Fruit fly (Drosophila melanogaster) whole organism, embryonic: Measurements from ENCODE around the gene CG5966.

Experiments
- Aef1 ChIP-seq: fragments of 200-800 bp; sonication (Bioruptor generic); IDR thresholded peaks from 3 replicates; pipeline ENCODE4 v1.3.6; 2022; ENCODE audit warnings: missing biosample characterization, missing genetic modification characterization
- B-H2 ChIP-seq: fragments of 200-800 bp; sonication (Bioruptor generic); optimal IDR thresholded peaks from 2 replicates; lab custom pipeline; 2018; ENCODE audit warnings: missing biosample characterization, mild to moderate bottlenecking, missing genetic modification characterization
- C15 ChIP-seq: fragments of 200-800 bp; sonication (Bioruptor generic); IDR thresholded peaks from 3 replicates; pipeline ENCODE4 v1.3.6; 2022; ENCODE audit warnings: missing biosample characterization, missing genetic modification characterization
- CG10543 ChIP-seq: fragments of 200-800 bp; sonication (Bioruptor generic); optimal IDR thresholded peaks from 3 replicates; lab custom pipeline; 2017; ENCODE audit warnings: missing biosample characterization, mild to moderate bottlenecking, missing genetic modification characterization, moderate library complexity
- CG12219 ChIP-seq: fragments of 200-800 bp; sonication (Bioruptor generic); optimal IDR thresholded peaks from 3 replicates; lab custom pipeline; 2018; ENCODE audit warnings: missing biosample characterization, mild to moderate bottlenecking, missing genetic modification characterization
- CG12299 ChIP-seq: fragments of 200-800 bp; sonication (Bioruptor generic); optimal IDR thresholded peaks from 2 replicates; lab custom pipeline; 2018; ENCODE audit warnings: missing biosample characterization, mild to moderate bottlenecking, missing genetic modification characterization
- CG1233 ChIP-seq: fragments of 200-800 bp; sonication (Bioruptor generic); optimal IDR thresholded peaks from 4 replicates; lab custom pipeline; 2018; ENCODE audit warnings: missing biosample characterization, mild to moderate bottlenecking, missing genetic modification characterization
- CG13123 ChIP-seq: fragments of 200-800 bp; sonication (Bioruptor generic); optimal IDR thresholded peaks from 2 replicates; lab custom pipeline; 2016; ENCODE audit warnings: missing biosample characterization, missing genetic modification characterization
- CG15011 ChIP-seq: fragments of 200-800 bp; sonication (Bioruptor generic); optimal IDR thresholded peaks from 3 replicates; lab custom pipeline; 2018; ENCODE audit warnings: missing biosample characterization, mild to moderate bottlenecking, missing genetic modification characterization
- CG17829 ChIP-seq: fragments of 200-800 bp; optimal IDR thresholded peaks from 2 replicates; lab custom pipeline; 2019; ENCODE audit warnings: missing biosample characterization, mild to moderate bottlenecking, missing genetic modification characterization, moderate library complexity
- CG18619 ChIP-seq: fragments of 200-800 bp; sonication (Bioruptor generic); optimal IDR thresholded peaks from 3 replicates; lab custom pipeline; 2017; ENCODE audit warnings: missing biosample characterization, mild to moderate bottlenecking, missing genetic modification characterization
- CG2712 ChIP-seq: fragments of 200-800 bp; optimal IDR thresholded peaks from 3 replicates; lab custom pipeline; 2019; ENCODE audit warnings: missing biosample characterization, mild to moderate bottlenecking, missing genetic modification characterization, moderate library complexity
- CG2889 ChIP-seq: fragments of 200-800 bp; sonication (Bioruptor generic); IDR thresholded peaks from 3 replicates; pipeline ENCODE4 v1.3.6; 2022; ENCODE audit warnings: missing biosample characterization, missing genetic modification characterization
- CG30403 ChIP-seq: fragments of 200-800 bp; sonication (Bioruptor generic); optimal IDR thresholded peaks from 3 replicates; lab custom pipeline; 2016; ENCODE audit warnings: missing biosample characterization, missing genetic modification characterization
- CG31441 ChIP-seq: fragments of 200-800 bp; sonication (Bioruptor generic); IDR thresholded peaks from 2 replicates; pipeline ENCODE4 v1.3.6; 2022; ENCODE audit warnings: missing biosample characterization, missing genetic modification characterization
- CG32767 ChIP-seq: fragments of 200-800 bp; sonication (Bioruptor generic); IDR thresholded peaks from 2 replicates; pipeline ENCODE4 v1.3.6; 2022; ENCODE audit warnings: missing biosample characterization, missing genetic modification characterization
- CG34224 ChIP-seq: fragments of 200-800 bp; sonication (Bioruptor generic); IDR thresholded peaks from 3 replicates; pipeline ENCODE4 v1.3.6; 2022; ENCODE audit warnings: missing biosample characterization, missing genetic modification characterization; ENCODE audit not compliant: partially characterized antibody
- CG3838 ChIP-seq: fragments of 200-800 bp; sonication (Bioruptor generic); optimal IDR thresholded peaks from 3 replicates; lab custom pipeline; 2016; ENCODE audit warnings: missing biosample characterization, missing genetic modification characterization
- CG4820 ChIP-seq: fragments of 200-800 bp; sonication (Bioruptor generic); optimal IDR thresholded peaks from 3 replicates; lab custom pipeline; 2016; ENCODE audit warnings: missing biosample characterization, missing genetic modification characterization
- CG4854 ChIP-seq: fragments of 200-800 bp; sonication (Bioruptor generic); optimal IDR thresholded peaks from 2 replicates; lab custom pipeline; 2016; ENCODE audit warnings: missing biosample characterization, missing genetic modification characterization, inconsistent platforms
- CG6254 ChIP-seq: fragments of 200-800 bp; sonication (Bioruptor generic); optimal IDR thresholded peaks from 3 replicates; lab custom pipeline; 2017; ENCODE audit warnings: mild to moderate bottlenecking, missing biosample characterization, missing genetic modification reagents, missing genetic modification characterization
- CG6689 ChIP-seq: fragments of 200-800 bp; sonication (Bioruptor generic); IDR thresholded peaks from 2 replicates; pipeline ENCODE4 v1.3.6; 2022; ENCODE audit warnings: missing biosample characterization, missing genetic modification characterization
- CG8089 ChIP-seq: fragments of 200-800 bp; sonication (Bioruptor generic); optimal IDR thresholded peaks from 3 replicates; lab custom pipeline; 2016; ENCODE audit warnings: missing biosample characterization, missing genetic modification characterization
- Camta ChIP-seq: fragments of 200-800 bp; sonication (Bioruptor generic); optimal IDR thresholded peaks from 2 replicates; lab custom pipeline; 2016; ENCODE audit warnings: missing biosample characterization, missing genetic modification characterization
- Elba2 ChIP-seq: fragments of 200-800 bp; sonication (Bioruptor generic); optimal IDR thresholded peaks from 3 replicates; lab custom pipeline; 2016; ENCODE audit warnings: missing biosample characterization, missing genetic modification characterization
- Gug ChIP-seq: fragments of 200-800 bp; sonication (Bioruptor generic); IDR thresholded peaks from 4 replicates; pipeline ENCODE4 v1.3.6; 2022; ENCODE audit warnings: missing biosample characterization, missing genetic modification characterization
- H15 ChIP-seq: fragments of 200-800 bp; sonication (Bioruptor generic); IDR thresholded peaks from 3 replicates; pipeline ENCODE4 v1.3.6; 2022; ENCODE audit warnings: missing biosample characterization, missing genetic modification characterization
- HmgZ ChIP-seq: fragments of 200-800 bp; sonication (Bioruptor generic); optimal IDR thresholded peaks from 2 replicates; lab custom pipeline; 2018; ENCODE audit warnings: missing biosample characterization, mild to moderate bottlenecking, missing genetic modification characterization
- Hr3 ChIP-seq: fragments of 200-800 bp; sonication (Bioruptor generic); optimal IDR thresholded peaks from 3 replicates; lab custom pipeline; 2016; ENCODE audit warnings: missing biosample characterization, missing genetic modification characterization
- Hr51 ChIP-seq, 2 experiments: fragments of 200-800 bp; sonication (Bioruptor generic); optimal IDR thresholded peaks; 2 replicates in 1 of 2; 3 replicates in 1 of 2; lab custom pipeline; 2016 to 2018; ENCODE audit warnings: missing biosample characterization in 2 of 2, missing genetic modification characterization in 2 of 2, mild to moderate bottlenecking in 1 of 2, moderate library complexity in 1 of 2
- Lpt ChIP-seq: fragments of >200 bp; optimal IDR thresholded peaks from 2 replicates; lab custom pipeline; 2018; ENCODE audit warnings: missing biosample characterization, missing genetic modification characterization
- Mad ChIP-seq: fragments of 200-800 bp; sonication (Bioruptor generic); optimal IDR thresholded peaks from 2 replicates; lab custom pipeline; 2016; ENCODE audit warnings: missing biosample characterization, missing genetic modification characterization
- Ptx1 ChIP-seq: fragments of 200-800 bp; sonication (Bioruptor generic); IDR thresholded peaks from 2 replicates; pipeline ENCODE4 v1.3.6; 2022; ENCODE audit warnings: missing biosample characterization, missing genetic modification characterization
- Sox102F ChIP-seq: fragments of 200-800 bp; sonication (Bioruptor generic); optimal IDR thresholded peaks from 2 replicates; lab custom pipeline; 2018; ENCODE audit warnings: missing biosample characterization, mild to moderate bottlenecking, missing genetic modification characterization, moderate library complexity
- ase ChIP-seq: fragments of 200-800 bp; sonication (Bioruptor generic); IDR thresholded peaks from 3 replicates; pipeline ENCODE4 v1.3.6; 2022; ENCODE audit warnings: missing biosample characterization, missing genetic modification characterization
- cato ChIP-seq: fragments of 200-800 bp; sonication (Bioruptor generic); optimal IDR thresholded peaks from 2 replicates; lab custom pipeline; 2016; ENCODE audit warnings: missing biosample characterization, missing genetic modification characterization, borderline replicate concordance
- dimm ChIP-seq: fragments of 200-800 bp; sonication (Bioruptor generic); IDR thresholded peaks from 2 replicates; pipeline ENCODE4 v1.3.6; 2022; ENCODE audit warnings: missing biosample characterization, missing genetic modification characterization
- exex ChIP-seq: fragments of 200-800 bp; sonication (Bioruptor generic); optimal IDR thresholded peaks from 4 replicates; lab custom pipeline; 2018; ENCODE audit warnings: missing biosample characterization, mild to moderate bottlenecking, missing genetic modification characterization, moderate library complexity
- grau ChIP-seq: fragments of 200-800 bp; optimal IDR thresholded peaks from 3 replicates; lab custom pipeline; 2019; ENCODE audit warnings: missing biosample characterization, mild to moderate bottlenecking, missing genetic modification characterization, moderate library complexity
- hbn ChIP-seq: fragments of 200-800 bp; sonication (Bioruptor generic); IDR thresholded peaks from 2 replicates; pipeline ENCODE4 v1.3.6; 2022; ENCODE audit warnings: missing biosample characterization, missing genetic modification characterization; ENCODE audit not compliant: partially characterized antibody
- org-1 ChIP-seq: fragments of 200-800 bp; sonication (Bioruptor generic); optimal IDR thresholded peaks from 2 replicates; lab custom pipeline; 2017; ENCODE audit warnings: missing biosample characterization, missing genetic modification characterization
- p53 ChIP-seq: fragments of 200-800 bp; sonication (Bioruptor generic); optimal IDR thresholded peaks from 2 replicates; lab custom pipeline; 2016; ENCODE audit warnings: missing biosample characterization, missing genetic modification characterization
- pho ChIP-seq: fragments of 200-800 bp; sonication (Bioruptor generic); optimal IDR thresholded peaks from 2 replicates; lab custom pipeline; 2016; ENCODE audit warnings: missing biosample characterization, missing genetic modification characterization
- prd ChIP-seq, 3 experiments: fragments of >200 bp in 2 of 3; fragments of 200-800 bp in 1 of 3; sonication (Bioruptor generic) in 1 of 3; optimal IDR thresholded peaks in 2 of 3; IDR thresholded peaks in 1 of 3; 2 replicates in 2 of 3; 3 replicates in 1 of 3; pipeline versions ENCODE4 v1.3.6 to Lab custom; 2017 to 2022; ENCODE audit warnings: missing biosample characterization in 1 of 3, missing genetic modification characterization in 1 of 3
- psq ChIP-seq: fragments of 200-800 bp; sonication (Bioruptor generic); optimal IDR thresholded peaks from 2 replicates; lab custom pipeline; 2017; ENCODE audit warnings: missing biosample characterization, missing genetic modification characterization
- rib ChIP-seq: fragments of 200-800 bp; sonication (Bioruptor generic); IDR thresholded peaks from 2 replicates; pipeline ENCODE4 v1.3.6; 2022; ENCODE audit warnings: missing biosample characterization, missing genetic modification characterization
- sens-2 ChIP-seq: fragments of 200-800 bp; sonication (Bioruptor generic); IDR thresholded peaks from 2 replicates; pipeline ENCODE4 v1.3.6; 2022; ENCODE audit warnings: missing biosample characterization, missing genetic modification characterization
- ssp ChIP-seq: fragments of 200-800 bp; sonication (Bioruptor generic); IDR thresholded peaks from 2 replicates; pipeline ENCODE4 v1.3.6; 2022; ENCODE audit warnings: missing biosample characterization, missing genetic modification characterization
- tgo ChIP-seq: fragments of 200-800 bp; sonication (Bioruptor generic); IDR thresholded peaks from 3 replicates; pipeline ENCODE4 v1.3.6; 2022; ENCODE audit warnings: missing biosample characterization, missing genetic modification characterization
- unpg ChIP-seq: fragments of 200-800 bp; sonication (Bioruptor generic); optimal IDR thresholded peaks from 3 replicates; lab custom pipeline; 2018; ENCODE audit warnings: missing biosample characterization, mild to moderate bottlenecking, missing genetic modification characterization, moderate library complexity
- z ChIP-seq: fragments of 200-800 bp; sonication (Bioruptor generic); IDR thresholded peaks from 3 replicates; pipeline ENCODE4 v1.3.6; 2022; ENCODE audit warnings: missing biosample characterization, missing genetic modification characterization

CG5966 gene

DNA sequence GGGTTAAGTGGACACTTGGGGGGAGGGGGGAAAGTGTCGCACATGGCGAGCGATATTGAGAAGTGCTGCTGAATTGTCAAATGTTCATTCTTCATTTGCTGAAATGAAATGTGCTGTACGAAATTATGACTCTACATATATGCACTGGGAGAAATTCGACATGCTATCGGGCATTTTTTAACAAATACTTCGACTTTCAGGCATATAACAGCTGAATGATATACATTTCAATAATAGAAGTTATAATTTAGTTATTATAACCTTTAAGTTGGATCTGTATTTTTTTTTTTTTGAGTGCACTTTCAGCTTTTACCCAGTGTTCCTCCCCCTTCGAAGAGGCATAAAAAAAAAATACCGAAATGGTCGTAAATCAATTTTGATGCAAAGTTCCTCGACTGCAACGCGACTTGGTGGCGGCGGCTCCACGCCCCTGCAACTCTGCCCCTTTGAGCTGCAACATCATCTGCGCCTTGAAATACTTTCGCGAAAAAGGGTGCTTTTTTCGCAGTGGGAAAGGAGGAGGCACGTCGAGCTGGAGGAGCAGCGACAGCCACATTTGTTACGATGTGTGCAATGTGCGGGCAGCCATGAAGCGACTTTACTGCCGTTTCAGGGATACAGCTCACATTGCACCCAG, 15.1 kb upstream of the CG5966 start (continued):
- TF ChIP-seq cato (no peak), CG31441 (GFP tag; lab: Robert Waterston, UW) (peak; percentile 62), CG6254 (GFP tag; lab: Kevin White, UChicago) (no peak), H15 (GFP tag; lab: Robert Waterston, UW) (no peak), sens-2 (no peak), org-1 (GFP tag; lab: Kevin White, UChicago) (no peak), Aef1 (GFP tag; lab: Robert Waterston, UW) (no peak), CG32767 (GFP tag; lab: Robert Waterston, UW) (no peak), CG34224 (GFP tag; lab: Robert Waterston, UW) (no peak), CG15011 (GFP tag; lab: Kevin White, UChicago) (no peak), CG12299 (tag; lab: Kevin White, UChicago) (no peak), CG30403 (GFP tag; lab: Kevin White, UChicago) (peak; percentile 46), CG4854 (GFP tag; lab: Kevin White, UChicago) (no peak), exex (tag; lab: Kevin White, UChicago) (no peak), unpg (peak; percentile 39), ssp (GFP tag; lab: Robert Waterston, UW) (no peak), CG4820 (GFP tag; lab: Kevin White, UChicago) (peak; percentile 71), Mad (GFP tag; lab: Kevin White, UChicago) (no peak), CG1233 (no peak), Elba2 (no peak), Gug (GFP tag; lab: Robert Waterston, UW) (no peak), hbn (GFP tag; lab: Robert Waterston, UW) (no peak), pho (no peak), Lpt (GFP tag; lab: Kevin White, UChicago) (no peak), CG2889 (GFP tag; lab: Robert Waterston, UW) (no peak), z (GFP tag; lab: Robert Waterston, UW) (no peak), prd (optimal IDR thresholded peaks at IDR 0.05; lab: Kevin White, UChicago) (no peak), prd (GFP tag; IDR thresholded peaks at IDR 0.05; lab: Robert Waterston, UW) (peak; percentile 68; the same call in 2 of the 3 replicates), CG13123 (GFP tag; lab: Kevin White, UChicago) (no peak), Hr51 (GFP tag; optimal IDR thresholded peaks at IDR 0.05; lab: Kevin White, UChicago) (peak in 1 of 2 experiments; percentile 37), CG10543 (no peak), CG17829 (tag; lab: Kevin White, UChicago) (peak; percentile 22), ase (GFP tag; lab: Robert Waterston, UW) (no peak), CG18619 (GFP tag; lab: Kevin White, UChicago) (no peak), Sox102F (GFP tag; lab: Kevin White, UChicago) (peak; percentile 60), p53 (GFP tag; lab: Kevin White, UChicago) (no peak), CG8089 (no peak), B-H2 (no peak), psq (GFP tag; lab: Kevin White, UChicago) (no peak), CG6689 (GFP tag; lab: Robert Waterston, UW) (peak; percentile 62), CG3838 (no peak), Ptx1 (GFP tag; lab: Robert Waterston, UW) (peak; percentile 36; the same call in 1 of the 2 replicates), grau (tag; lab: Kevin White, UChicago) (peak; percentile 18), C15 (GFP tag; lab: Robert Waterston, UW) (no peak), CG12219 (GFP tag; lab: Kevin White, UChicago) (no peak), Hr3 (GFP tag; lab: Kevin White, UChicago) (peak; percentile 7), dimm (no peak), rib (GFP tag; lab: Robert Waterston, UW) (no peak), CG2712 (tag; lab: Kevin White, UChicago) (peak; percentile 60), HmgZ (no peak), Camta (GFP tag; lab: Kevin White, UChicago) (no peak), tgo (GFP tag; lab: Robert Waterston, UW) (0 out of 3 replicates have a peak, but pooled peaks have one; percentile 22)
